Worm (Caenorhabditis elegans): ENCODE results near the gene clec-126.
A peak's percentile ranks its signal among the peaks of the same experiment; 100 is the strongest.

clec-126 gene

DNA sequence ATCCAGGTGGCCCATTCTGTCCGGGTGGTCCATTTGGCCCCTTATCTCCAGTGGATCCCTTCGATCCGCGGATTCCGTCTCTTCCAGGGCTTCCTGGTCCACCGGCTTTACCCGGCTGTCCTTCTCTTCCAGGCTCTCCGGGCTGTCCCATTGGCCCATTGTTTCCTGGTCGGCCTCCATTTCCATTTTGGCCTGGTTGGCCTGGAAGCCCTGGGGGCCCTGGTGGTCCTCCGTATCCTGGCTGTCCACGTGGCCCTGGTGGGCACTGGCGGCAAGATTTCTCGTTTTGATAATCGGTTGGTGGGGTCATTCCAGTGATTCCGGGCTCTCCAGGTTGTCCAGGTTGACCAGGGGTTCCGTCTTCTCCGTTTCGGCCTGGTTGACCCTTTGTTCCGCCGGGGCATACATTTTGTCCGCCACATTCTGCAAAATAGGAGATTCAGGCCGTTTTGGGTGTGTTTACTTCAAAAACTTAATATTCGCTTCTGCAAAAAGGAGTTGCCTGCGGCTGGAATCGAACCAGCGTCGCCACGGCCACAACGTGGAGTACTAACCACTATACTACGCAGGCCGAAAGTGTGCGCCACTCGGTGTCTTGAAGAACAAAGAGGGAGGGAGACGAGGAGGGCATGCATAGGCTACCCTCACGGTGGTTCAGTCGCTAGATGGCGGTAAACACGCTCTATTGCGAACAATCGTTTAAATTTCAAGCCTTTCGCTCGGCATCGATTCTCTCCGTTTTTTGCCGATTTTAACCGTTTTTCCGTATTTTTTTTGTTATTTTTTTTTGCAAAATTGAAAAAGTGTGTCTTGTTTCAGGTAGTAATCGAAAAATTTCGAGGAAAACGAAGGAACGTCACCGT, 1.9 kb downstream of the clec-126 start, which contains the start of gene W09G10.9 (continued):
- TF ChIP-seq dpl-1 (GFP tag; optimal IDR thresholded peaks at IDR 0.05) (peak; percentile 28), F26F4.8 (GFP tag; conservative IDR thresholded peaks at IDR 0.05) (0 out of 2 replicates have a peak, but pooled peaks have one; percentile 23), Y75B8A.6 (GFP tag; IDR thresholded peaks at IDR 0.05) (0 out of 2 replicates have a peak, but pooled peaks have one; percentile 48), zip-11 (GFP tag; IDR thresholded peaks at IDR 0.05) (0 out of 2 replicates have a peak, but pooled peaks have one; percentile 51), egl-27 (tag; optimal IDR thresholded peaks at IDR 0.05) (no peak), daf-8 (GFP tag; IDR thresholded peaks at IDR 0.05) (0 out of 2 replicates have a peak, but pooled peaks have one; percentile 47), spr-1 (tag; optimal IDR thresholded peaks at IDR 0.05) (peak; percentile 20), F49E8.2 (tag; optimal IDR thresholded peaks at IDR 0.05; ENCODE audit: borderline replicate concordance) (no peak), mdt-29 (GFP tag; IDR thresholded peaks at IDR 0.05) (peak; percentile 69), nhr-28 (tag; optimal IDR thresholded peaks at IDR 0.05) (peak; percentile 27), fos-1 (tag; optimal IDR thresholded peaks at IDR 0.05) (no peak), hmg-1.1 (GFP tag; IDR thresholded peaks at IDR 0.05) (peak; percentile 96), tra-1 (GFP tag; IDR thresholded peaks at IDR 0.05) (0 out of 2 replicates have a peak, but pooled peaks have one; percentile 37), lin-13 (GFP tag; optimal IDR thresholded peaks at IDR 0.05) (peak; percentile 80), lin-29 (GFP tag; IDR thresholded peaks at IDR 0.05) (no peak; the same call in 1 of the 2 replicates), D1046.2 (GFP tag; IDR thresholded peaks at IDR 0.05) (peak; percentile 75; the same call in 1 of the 2 replicates), nhr-111 (GFP tag; optimal IDR thresholded peaks at IDR 0.05) (peak; percentile 36), egl-43 (GFP tag; IDR thresholded peaks at IDR 0.05) (peak; percentile 89), mes-2 (tag; optimal IDR thresholded peaks at IDR 0.05; ENCODE audit: poor library complexity, severe bottlenecking) (peak; percentile 85), nhr-76 (tag; optimal IDR thresholded peaks at IDR 0.05) (no peak), attf-4 (tag; optimal IDR thresholded peaks at IDR 0.05) (no peak), php-3 (GFP tag; IDR thresholded peaks at IDR 0.05) (0 out of 2 replicates have a peak, but pooled peaks have one; percentile 42), set-16 (GFP tag; IDR thresholded peaks at IDR 0.05) (peak; percentile 92), ztf-11 (tag; optimal IDR thresholded peaks at IDR 0.05) (no peak), ZK337.2 (GFP tag; IDR thresholded peaks at IDR 0.05) (peak; percentile 74; the same call in 1 of the 2 replicates), ceh-20 (GFP tag; IDR thresholded peaks at IDR 0.05) (0 out of 2 replicates have a peak, but pooled peaks have one; percentile 74), ceh-82 (tag; optimal IDR thresholded peaks at IDR 0.05) (no peak), gei-8 (GFP tag; optimal IDR thresholded peaks at IDR 0.05) (no peak), madf-9 (GFP tag; conservative IDR thresholded peaks at IDR 0.05) (peak; percentile 90), lir-3 (tag; optimal IDR thresholded peaks at IDR 0.05) (no peak), pqm-1 (tag; optimal IDR thresholded peaks at IDR 0.05) (no peak), hlh-11 (tag; optimal IDR thresholded peaks at IDR 0.05) (peak; percentile 44), aly-2 (tag; optimal IDR thresholded peaks at IDR 0.05) (no peak), Y105C5A.15 (GFP tag; IDR thresholded peaks at IDR 0.05) (no peak), skn-1 (tag; optimal IDR thresholded peaks at IDR 0.05) (no peak), sdz-12 (GFP tag; optimal IDR thresholded peaks at IDR 0.05) (peak; percentile 14), snpc-4 (tag; optimal IDR thresholded peaks at IDR 0.05) (no peak), nhr-25 (tag; optimal IDR thresholded peaks at IDR 0.05; ENCODE audit: borderline replicate concordance, insufficient read depth) (no peak), ctbp-1 (GFP tag; IDR thresholded peaks at IDR 0.05) (peak; percentile 75), saeg-2 (GFP tag; IDR thresholded peaks at IDR 0.05) (0 out of 2 replicates have a peak, but pooled peaks have one; percentile 53), vab-7 (GFP tag; IDR thresholded peaks at IDR 0.05) (peak; percentile 75), F10B5.3 (tag; optimal IDR thresholded peaks at IDR 0.05) (no peak), ama-1 (optimal IDR thresholded peaks at IDR 0.05) (no peak), zfp-2 (tag; optimal IDR thresholded peaks at IDR 0.05) (peak; percentile 14), lin-38 (GFP tag; IDR thresholded peaks at IDR 0.05) (peak; percentile 95), nhr-6 (tag; optimal IDR thresholded peaks at IDR 0.05) (no peak), lin-39 (tag; optimal IDR thresholded peaks at IDR 0.05) (no peak), ZK546.5 (tag; optimal IDR thresholded peaks at IDR 0.05) (no peak), zfp-3 (GFP tag; conservative IDR thresholded peaks at IDR 0.05) (no peak)

All from whole organism, L4 larva.